Worm (Caenorhabditis elegans): ENCODE measurements around the gene F46F5.16.

DNA sequence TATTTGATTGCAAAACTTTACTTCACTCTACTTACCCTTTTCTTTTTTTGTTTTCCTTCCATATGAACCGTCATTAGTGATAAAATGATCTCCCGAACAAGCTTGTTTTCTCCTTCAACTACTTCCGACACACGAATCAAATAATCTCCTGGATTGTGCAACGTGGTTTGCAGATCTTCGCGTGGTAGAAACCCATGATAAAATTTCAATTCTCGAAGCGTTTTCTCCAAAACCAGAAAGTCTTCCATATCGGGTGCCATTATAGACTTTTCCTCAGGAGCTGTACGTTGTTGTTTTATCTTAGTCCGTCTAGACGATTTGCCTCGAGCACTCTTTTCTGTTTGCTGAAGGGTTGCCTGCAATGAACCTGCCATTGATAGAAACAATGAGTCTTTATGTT, 10.4 kb downstream of the F46F5.16 start:
- TF ChIP-seq ama-1 (optimal IDR thresholded peaks at IDR 0.05), result no peak
- no peak for TF ChIP-seq ama-1 (GFP tag; optimal IDR thresholded peaks at IDR 0.05)
- TF ChIP-seq Y53F4B.3 (GFP tag; IDR thresholded peaks at IDR 0.05), result no peak
- no peak for TF ChIP-seq B0261.1 (tag; optimal IDR thresholded peaks at IDR 0.05)
- no peak for TF ChIP-seq akir-1 (GFP tag; optimal IDR thresholded peaks at IDR 0.05)
- no peak for TF ChIP-seq sptf-2 (GFP tag; optimal IDR thresholded peaks at IDR 0.05)
- TF ChIP-seq zfh-2 (GFP tag; conservative IDR thresholded peaks at IDR 0.05), result no peak
- no peak for TF ChIP-seq F49E8.2 (tag; optimal IDR thresholded peaks at IDR 0.05; ENCODE audit: insufficient read depth)
- no peak for TF ChIP-seq fkh-3 (tag; optimal IDR thresholded peaks at IDR 0.05)
- TF ChIP-seq K11D2.4 (GFP tag; IDR thresholded peaks at IDR 0.05), result no peak
- no peak for TF ChIP-seq K12H6.12 (tag; optimal IDR thresholded peaks at IDR 0.05)
- no peak for TF ChIP-seq sdz-38 (tag; optimal IDR thresholded peaks at IDR 0.05)
